In genomic region chr4:558456-558855, dm6 we compare ENCODE assay signal across 2 fruit fly cellular contexts.
TF ChIP-seq lines count a peak whose summit lies in the region.

No protein-coding gene starts in this region.

TF ChIP-seq in whole organism, adult, 20 proteins besides CTCF, POLR2A, EP300 and RAD21 (continued from another document):
- no peak for TF ChIP-seq ovo (GFP tag; optimal IDR thresholded peaks at IDR 0.05; lab: Kevin White, UChicago)

TF ChIP-seq in whole organism, embryonic, 481 proteins besides CTCF, POLR2A, EP300 and RAD21 (continued from another document and continues in another):
- no peak for TF ChIP-seq salm (tag; optimal IDR thresholded peaks at IDR 0.05; lab: Kevin White, UChicago)
- peak; percentile 44 for TF ChIP-seq CG13296 (GFP tag; optimal IDR thresholded peaks at IDR 0.05; lab: Kevin White, UChicago)
- no peak for TF ChIP-seq CG12299 (tag; optimal IDR thresholded peaks at IDR 0.05; lab: Kevin White, UChicago)
- no peak for TF ChIP-seq kni (GFP tag; optimal IDR thresholded peaks at IDR 0.05; lab: Kevin White, UChicago)
- no peak for TF ChIP-seq Atf-2 (GFP tag; optimal IDR thresholded peaks at IDR 0.05; lab: Kevin White, UChicago)
- TF ChIP-seq CG10565 (GFP tag; optimal IDR thresholded peaks at IDR 0.05; lab: Kevin White, UChicago): no peak
- no peak for TF ChIP-seq insv (GFP tag; optimal IDR thresholded peaks at IDR 0.05; lab: Kevin White, UChicago)
- no peak for TF ChIP-seq Hr51 (GFP tag; optimal IDR thresholded peaks at IDR 0.05; lab: Kevin White, UChicago)
- peak; percentile 69 for TF ChIP-seq CG17568 (GFP tag; optimal IDR thresholded peaks at IDR 0.05; lab: Kevin White, UChicago)
- TF ChIP-seq jumu (GFP tag; optimal IDR thresholded peaks at IDR 0.05; lab: Kevin White, UChicago): no peak
- TF ChIP-seq h (optimal IDR thresholded peaks at IDR 0.05; lab: Kevin White, UChicago): no peak
- TF ChIP-seq ssp (GFP tag; IDR thresholded peaks at IDR 0.05; lab: Robert Waterston, UW): no peak
- no peak for TF ChIP-seq CG8765 (GFP tag; IDR thresholded peaks at IDR 0.05; lab: Robert Waterston, UW)
- TF ChIP-seq her (GFP tag; optimal IDR thresholded peaks at IDR 0.05; lab: Kevin White, UChicago): no peak
- no peak for TF ChIP-seq CG1233 (GFP tag; optimal IDR thresholded peaks at IDR 0.05; lab: Kevin White, UChicago)
- TF ChIP-seq CG6272 (GFP tag; IDR thresholded peaks at IDR 0.05; lab: Robert Waterston, UW): no peak
- no peak for TF ChIP-seq Med (GFP tag; lab: Kevin White, UChicago)
- peak; percentile 29 for TF ChIP-seq CG17359 (tag; optimal IDR thresholded peaks at IDR 0.05; lab: Kevin White, UChicago)
- TF ChIP-seq Dfd (GFP tag; optimal IDR thresholded peaks at IDR 0.05; lab: Kevin White, UChicago): no peak
- TF ChIP-seq HmgZ (tag; optimal IDR thresholded peaks at IDR 0.05; lab: Kevin White, UChicago): peak; percentile 35
- TF ChIP-seq exex (tag; optimal IDR thresholded peaks at IDR 0.05; lab: Kevin White, UChicago): no peak
- TF ChIP-seq CG7372 (GFP tag; IDR thresholded peaks at IDR 0.05; lab: Robert Waterston, UW): no peak
- TF ChIP-seq CG2712 (tag; optimal IDR thresholded peaks at IDR 0.05; lab: Kevin White, UChicago): no peak
- peak; percentile 6 for TF ChIP-seq CG18262 (tag; optimal IDR thresholded peaks at IDR 0.05; lab: Kevin White, UChicago)
- no peak for TF ChIP-seq CG15479 (GFP tag; optimal IDR thresholded peaks at IDR 0.05; lab: Kevin White, UChicago)
- peak; percentile 29 for TF ChIP-seq CG1603 (tag; optimal IDR thresholded peaks at IDR 0.05; lab: Kevin White, UChicago)
- TF ChIP-seq ac (GFP tag; optimal IDR thresholded peaks at IDR 0.05; lab: Kevin White, UChicago): no peak
- no peak for TF ChIP-seq da (GFP tag; optimal IDR thresholded peaks at IDR 0.05; lab: Kevin White, UChicago)
- no peak for TF ChIP-seq knrl (GFP tag; IDR thresholded peaks at IDR 0.05; lab: Robert Waterston, UW; ENCODE audit: partially characterized antibody)
- no peak for TF ChIP-seq CG13775 (GFP tag; optimal IDR thresholded peaks at IDR 0.05; lab: Kevin White, UChicago)
- TF ChIP-seq Hmr (GFP tag; optimal IDR thresholded peaks at IDR 0.05; lab: Kevin White, UChicago): no peak
- no peak for TF ChIP-seq unc-4 (GFP tag; IDR thresholded peaks at IDR 0.05; lab: Robert Waterston, UW; ENCODE audit: partially characterized antibody)
- peak; percentile 37 for TF ChIP-seq BtbVII (GFP tag; optimal IDR thresholded peaks at IDR 0.05; lab: Kevin White, UChicago)
- no peak for TF ChIP-seq CG17802 (tag; optimal IDR thresholded peaks at IDR 0.05; lab: Kevin White, UChicago)
- peak; percentile 57 for TF ChIP-seq Fer1 (GFP tag; optimal IDR thresholded peaks at IDR 0.05; lab: Kevin White, UChicago)
- TF ChIP-seq GATAe (GFP tag; conservative IDR thresholded peaks at IDR 0.05; lab: Robert Waterston, UW): no peak
- TF ChIP-seq gsb (GFP tag; IDR thresholded peaks at IDR 0.05; lab: Robert Waterston, UW): no peak
- no peak for TF ChIP-seq CG1529 (GFP tag; optimal IDR thresholded peaks at IDR 0.05; lab: Kevin White, UChicago)
- no peak for TF ChIP-seq nerfin-1 (tag; optimal IDR thresholded peaks at IDR 0.05; lab: Kevin White, UChicago)
- no peak for TF ChIP-seq zen2 (GFP tag; IDR thresholded peaks at IDR 0.05; lab: Robert Waterston, UW; ENCODE audit: partially characterized antibody)
- no peak for TF ChIP-seq CG8924 (tag; optimal IDR thresholded peaks at IDR 0.05; lab: Kevin White, UChicago)
- TF ChIP-seq zfh1 (GFP tag; IDR thresholded peaks at IDR 0.05; lab: Robert Waterston, UW): no peak
- TF ChIP-seq al (GFP tag; IDR thresholded peaks at IDR 0.05; lab: Robert Waterston, UW): no peak
- no peak for TF ChIP-seq Elba2 (GFP tag; optimal IDR thresholded peaks at IDR 0.05; lab: Kevin White, UChicago)
- TF ChIP-seq klu (GFP tag; IDR thresholded peaks at IDR 0.05; lab: Robert Waterston, UW): no peak
- peak; percentile 72 for TF ChIP-seq CG12769 (tag; optimal IDR thresholded peaks at IDR 0.05; lab: Kevin White, UChicago)
- peak; percentile 38 for TF ChIP-seq MESR4 (GFP tag; optimal IDR thresholded peaks at IDR 0.05; lab: Kevin White, UChicago)
- peak; percentile 14 for TF ChIP-seq PHDP (tag; optimal IDR thresholded peaks at IDR 0.05; lab: Kevin White, UChicago)
- no peak for TF ChIP-seq Adf1 (GFP tag; IDR thresholded peaks at IDR 0.05; lab: Robert Waterston, UW)
- no peak for TF ChIP-seq CG18619 (GFP tag; optimal IDR thresholded peaks at IDR 0.05; lab: Kevin White, UChicago)
- no peak for TF ChIP-seq Oli (tag; optimal IDR thresholded peaks at IDR 0.05; lab: Kevin White, UChicago)
- TF ChIP-seq Gsc (GFP tag; IDR thresholded peaks at IDR 0.05; lab: Robert Waterston, UW): no peak
- TF ChIP-seq sima (GFP tag; optimal IDR thresholded peaks at IDR 0.05; lab: Kevin White, UChicago): no peak
- TF ChIP-seq cato (GFP tag; optimal IDR thresholded peaks at IDR 0.05; lab: Kevin White, UChicago; ENCODE audit: borderline replicate concordance): no peak
- no peak for TF ChIP-seq Neu2 (GFP tag; optimal IDR thresholded peaks at IDR 0.05; lab: Kevin White, UChicago; ENCODE audit: borderline replicate concordance)
- peak; percentile 48 for TF ChIP-seq nau (GFP tag; optimal IDR thresholded peaks at IDR 0.05; lab: Kevin White, UChicago)
- TF ChIP-seq CG1832 (GFP tag; optimal IDR thresholded peaks at IDR 0.05; lab: Kevin White, UChicago): no peak
- TF ChIP-seq E2f1 (GFP tag; IDR thresholded peaks at IDR 0.05; lab: Robert Waterston, UW): no peak
- no peak for TF ChIP-seq CG4404 (GFP tag; IDR thresholded peaks at IDR 0.05; lab: Robert Waterston, UW)
- no peak for TF ChIP-seq CG15269 (tag; optimal IDR thresholded peaks at IDR 0.05; lab: Kevin White, UChicago)
- TF ChIP-seq Six4 (GFP tag; optimal IDR thresholded peaks at IDR 0.05; lab: Kevin White, UChicago): no peak
- no peak for TF ChIP-seq Usf (GFP tag; optimal IDR thresholded peaks at IDR 0.05; lab: Kevin White, UChicago)
- no peak for TF ChIP-seq hb (GFP tag; IDR thresholded peaks at IDR 0.05; lab: Robert Waterston, UW; ENCODE audit: partially characterized antibody)
- no peak for TF ChIP-seq ttk (GFP tag; IDR thresholded peaks at IDR 0.05; lab: Robert Waterston, UW)
- TF ChIP-seq CG2199 (GFP tag; IDR thresholded peaks at IDR 0.05; lab: Robert Waterston, UW): 0 out of 3 replicates have a peak, but pooled peaks have one; percentile 74
- no peak for TF ChIP-seq CG17912 (GFP tag; optimal IDR thresholded peaks at IDR 0.05; lab: Kevin White, UChicago)
- no peak for TF ChIP-seq gcm (GFP tag; optimal IDR thresholded peaks at IDR 0.05; lab: Kevin White, UChicago)
- TF ChIP-seq cwo (GFP tag; optimal IDR thresholded peaks at IDR 0.05; lab: Kevin White, UChicago): no peak
- TF ChIP-seq CG10147 (GFP tag; optimal IDR thresholded peaks at IDR 0.05; lab: Kevin White, UChicago): peak; percentile 38
- no peak for TF ChIP-seq CG11085 (GFP tag; IDR thresholded peaks at IDR 0.05; lab: Robert Waterston, UW)
- TF ChIP-seq CG10654 (GFP tag; optimal IDR thresholded peaks at IDR 0.05; lab: Kevin White, UChicago): no peak
- no peak for TF ChIP-seq CG8290 (GFP tag; optimal IDR thresholded peaks at IDR 0.05; lab: Kevin White, UChicago)
- TF ChIP-seq CG8290 (tag; optimal IDR thresholded peaks at IDR 0.05; lab: Kevin White, UChicago): peak in 1 of 2 experiments; percentile 64
- no peak for TF ChIP-seq CG13624 (GFP tag; optimal IDR thresholded peaks at IDR 0.05; lab: Kevin White, UChicago)
- TF ChIP-seq CG7839 (tag; optimal IDR thresholded peaks at IDR 0.05; lab: Kevin White, UChicago): no peak
- no peak for TF ChIP-seq lilli (GFP tag; optimal IDR thresholded peaks at IDR 0.05; lab: Kevin White, UChicago)
- TF ChIP-seq ap (GFP tag; IDR thresholded peaks at IDR 0.05; lab: Robert Waterston, UW): no peak
- no peak for TF ChIP-seq ranshi (GFP tag; IDR thresholded peaks at IDR 0.05; lab: Robert Waterston, UW)
- no peak for TF ChIP-seq CG2120 (GFP tag; optimal IDR thresholded peaks at IDR 0.05; lab: Kevin White, UChicago)
- no peak for TF ChIP-seq CG11560 (tag; IDR thresholded peaks at IDR 0.05; lab: Robert Waterston, UW)
- TF ChIP-seq inv (GFP tag; IDR thresholded peaks at IDR 0.05; lab: Robert Waterston, UW; ENCODE audit: partially characterized antibody): no peak
- no peak for TF ChIP-seq crol (GFP tag; IDR thresholded peaks at IDR 0.05; lab: Robert Waterston, UW)
- no peak for TF ChIP-seq CG9727 (GFP tag; optimal IDR thresholded peaks at IDR 0.05; lab: Kevin White, UChicago)
- TF ChIP-seq sob (GFP tag; IDR thresholded peaks at IDR 0.05; lab: Robert Waterston, UW): no peak
- no peak for TF ChIP-seq sna (GFP tag; IDR thresholded peaks at IDR 0.05; lab: Robert Waterston, UW; ENCODE audit: partially characterized antibody)
- TF ChIP-seq pita (GFP tag; optimal IDR thresholded peaks at IDR 0.05; lab: Kevin White, UChicago): no peak
- TF ChIP-seq pros (GFP tag; optimal IDR thresholded peaks at IDR 0.05; lab: Kevin White, UChicago): no peak
- TF ChIP-seq onecut (GFP tag; IDR thresholded peaks at IDR 0.05; lab: Robert Waterston, UW): no peak
- peak; percentile 18 for TF ChIP-seq CG17385 (GFP tag; optimal IDR thresholded peaks at IDR 0.05; lab: Kevin White, UChicago)
- no peak for TF ChIP-seq Antp (GFP tag; optimal IDR thresholded peaks at IDR 0.05; lab: Kevin White, UChicago)
- TF ChIP-seq Pdp1 (GFP tag; optimal IDR thresholded peaks at IDR 0.05; lab: Kevin White, UChicago): peak in 1 of 2 experiments; percentile 63
- no peak for TF ChIP-seq Trl (optimal IDR thresholded peaks at IDR 0.05; lab: Kevin White, UChicago)
- TF ChIP-seq Trl (GFP tag; optimal IDR thresholded peaks at IDR 0.05; lab: Kevin White, UChicago): no peak
- TF ChIP-seq Ravus (GFP tag; IDR thresholded peaks at IDR 0.05; lab: Robert Waterston, UW): no peak
- no peak for TF ChIP-seq chm (GFP tag; IDR thresholded peaks at IDR 0.05; lab: Robert Waterston, UW)
- TF ChIP-seq odd (GFP tag; optimal IDR thresholded peaks at IDR 0.05; lab: Kevin White, UChicago): peak; percentile 24
- no peak for TF ChIP-seq CG32767 (GFP tag; IDR thresholded peaks at IDR 0.05; lab: Robert Waterston, UW)
- peak in 1 of 2 experiments; percentile 69 for TF ChIP-seq crp (GFP tag; optimal IDR thresholded peaks at IDR 0.05; lab: Kevin White, UChicago)
- no peak for TF ChIP-seq Ptx1 (GFP tag; IDR thresholded peaks at IDR 0.05; lab: Robert Waterston, UW)
- TF ChIP-seq vnd (GFP tag; IDR thresholded peaks at IDR 0.05; lab: Robert Waterston, UW; ENCODE audit: partially characterized antibody): no peak
- no peak for TF ChIP-seq CG3726 (GFP tag; IDR thresholded peaks at IDR 0.05; lab: Robert Waterston, UW)
- TF ChIP-seq ftz-f1 (GFP tag; optimal IDR thresholded peaks at IDR 0.05; lab: Kevin White, UChicago): peak; percentile 62
- no peak for TF ChIP-seq C15 (GFP tag; IDR thresholded peaks at IDR 0.05; lab: Robert Waterston, UW)
- TF ChIP-seq aop (GFP tag; IDR thresholded peaks at IDR 0.05; lab: Robert Waterston, UW): no peak
- no peak for TF ChIP-seq NC2β (GFP tag; optimal IDR thresholded peaks at IDR 0.05; lab: Kevin White, UChicago)
- no peak for TF ChIP-seq Dll (GFP tag; IDR thresholded peaks at IDR 0.05; lab: Robert Waterston, UW; ENCODE audit: partially characterized antibody)
- TF ChIP-seq sug (tag; optimal IDR thresholded peaks at IDR 0.05; lab: Kevin White, UChicago): peak; percentile 42
- no peak for TF ChIP-seq peb (GFP tag; IDR thresholded peaks at IDR 0.05; lab: Robert Waterston, UW)
- no peak for TF ChIP-seq Fer2 (tag; optimal IDR thresholded peaks at IDR 0.05; lab: Kevin White, UChicago)
- TF ChIP-seq CG14014 (GFP tag; IDR thresholded peaks at IDR 0.05; lab: Robert Waterston, UW): no peak; the same call in 1 of the 2 replicates
- TF ChIP-seq croc (GFP tag; conservative IDR thresholded peaks at IDR 0.05; lab: Robert Waterston, UW): no peak
- no peak for TF ChIP-seq CG10366 (GFP tag; IDR thresholded peaks at IDR 0.05; lab: Robert Waterston, UW)
- TF ChIP-seq CG33213 (GFP tag; optimal IDR thresholded peaks at IDR 0.05; lab: Kevin White, UChicago): no peak
- no peak for TF ChIP-seq NfI (GFP tag; optimal IDR thresholded peaks at IDR 0.05; lab: Kevin White, UChicago)
- TF ChIP-seq CG6765 (GFP tag; optimal IDR thresholded peaks at IDR 0.05; lab: Kevin White, UChicago): peak; percentile 7
- no peak for TF ChIP-seq pum (GFP tag; optimal IDR thresholded peaks at IDR 0.05; lab: Kevin White, UChicago)
- TF ChIP-seq gem (tag; optimal IDR thresholded peaks at IDR 0.05; lab: Kevin White, UChicago): peak; percentile 2
- no peak for TF ChIP-seq phol (tag; optimal IDR thresholded peaks at IDR 0.05; lab: Kevin White, UChicago)
- TF ChIP-seq Lhr (GFP tag; optimal IDR thresholded peaks at IDR 0.05; lab: Kevin White, UChicago): no peak
- no peak for TF ChIP-seq CG11723 (GFP tag; optimal IDR thresholded peaks at IDR 0.05; lab: Kevin White, UChicago)
- TF ChIP-seq cg (GFP tag; optimal IDR thresholded peaks at IDR 0.05; lab: Kevin White, UChicago): peak; percentile 43
- no peak for TF ChIP-seq pnt (GFP tag; optimal IDR thresholded peaks at IDR 0.05; lab: Kevin White, UChicago)
- no peak for TF ChIP-seq CG1602 (GFP tag; optimal IDR thresholded peaks at IDR 0.05; lab: Kevin White, UChicago)
- TF ChIP-seq eve (GFP tag; optimal IDR thresholded peaks at IDR 0.05; lab: Kevin White, UChicago): peak in 1 of 2 experiments; percentile 51
- peak; percentile 24 for TF ChIP-seq CG34376 (GFP tag; optimal IDR thresholded peaks at IDR 0.05; lab: Kevin White, UChicago)
- TF ChIP-seq ash1 (GFP tag; optimal IDR thresholded peaks at IDR 0.05; lab: Kevin White, UChicago): no peak
- TF ChIP-seq CG11504 (tag; optimal IDR thresholded peaks at IDR 0.05; lab: Kevin White, UChicago): no peak
- no peak for TF ChIP-seq CG17612 (GFP tag; IDR thresholded peaks at IDR 0.05; lab: Robert Waterston, UW)
- no peak for TF ChIP-seq seq (GFP tag; IDR thresholded peaks at IDR 0.05; lab: Robert Waterston, UW)
- peak; percentile 69 for TF ChIP-seq sens (GFP tag; lab: Kevin White, UChicago)
- no peak for TF ChIP-seq Xbp1 (GFP tag; optimal IDR thresholded peaks at IDR 0.05; lab: Kevin White, UChicago)
- no peak for TF ChIP-seq CG13894 (tag; optimal IDR thresholded peaks at IDR 0.05; lab: Kevin White, UChicago)
- TF ChIP-seq CG14860 (GFP tag; IDR thresholded peaks at IDR 0.05; lab: Robert Waterston, UW; ENCODE audit: partially characterized antibody): no peak
- TF ChIP-seq ken (GFP tag; IDR thresholded peaks at IDR 0.05; lab: Robert Waterston, UW): no peak
- TF ChIP-seq CG17361 (GFP tag; IDR thresholded peaks at IDR 0.05; lab: Robert Waterston, UW): no peak
- TF ChIP-seq dysf (GFP tag; IDR thresholded peaks at IDR 0.05; lab: Robert Waterston, UW): no peak
- no peak for TF ChIP-seq kah (GFP tag; optimal IDR thresholded peaks at IDR 0.05; lab: Kevin White, UChicago)
- no peak for TF ChIP-seq luna (GFP tag; optimal IDR thresholded peaks at IDR 0.05; lab: Kevin White, UChicago)
